Fruit fly (Drosophila melanogaster): ENCODE data around the gene CG3437.
A peak's percentile ranks its signal among the peaks of the same experiment; 100 is the strongest.

The CG3437 gene

DNA sequence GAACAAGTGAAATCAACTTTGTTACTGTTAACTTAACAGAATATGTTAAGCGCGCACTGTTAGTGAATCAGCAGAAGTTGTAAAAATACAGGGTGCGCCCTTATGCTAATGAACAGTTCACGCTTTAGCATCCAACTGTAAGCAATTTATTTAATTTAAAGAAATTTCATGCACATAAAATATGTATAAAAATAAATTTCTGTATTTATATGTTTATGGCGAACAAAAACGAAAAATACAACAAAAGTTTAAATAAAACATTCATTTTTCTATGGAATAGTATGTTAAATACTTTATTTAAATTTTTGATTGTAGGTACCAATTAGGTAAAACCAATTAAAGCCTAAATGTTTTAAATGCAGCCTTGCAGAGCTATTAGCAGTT is 32.9 kb downstream of the CG3437 start (continued):
- peak; percentile 39 for TF ChIP-seq stwl (tag; optimal IDR thresholded peaks at IDR 0.05)
- TF ChIP-seq sc (optimal IDR thresholded peaks at IDR 0.05): no peak
- TF ChIP-seq sc (GFP tag; optimal IDR thresholded peaks at IDR 0.05): no peak
- TF ChIP-seq tgo (GFP tag; IDR thresholded peaks at IDR 0.05): no peak; the same call in 2 of the 3 replicates
- TF ChIP-seq eve (GFP tag; optimal IDR thresholded peaks at IDR 0.05): no peak
- peak; percentile 50 for TF ChIP-seq CG17829 (tag; optimal IDR thresholded peaks at IDR 0.05)
- peak; percentile 14 for TF ChIP-seq Deaf1 (tag; optimal IDR thresholded peaks at IDR 0.05)
- TF ChIP-seq Hmx (GFP tag; optimal IDR thresholded peaks at IDR 0.05): peak; percentile 1
- TF ChIP-seq CG12391 (tag; optimal IDR thresholded peaks at IDR 0.05): peak; percentile 56
- peak; percentile 27 for TF ChIP-seq CG7556 (GFP tag; optimal IDR thresholded peaks at IDR 0.05)
- no peak for TF ChIP-seq CG14860 (GFP tag; IDR thresholded peaks at IDR 0.05; ENCODE audit: partially characterized antibody)
- TF ChIP-seq pum (GFP tag; optimal IDR thresholded peaks at IDR 0.05): no peak
- TF ChIP-seq CG3407 (GFP tag; optimal IDR thresholded peaks at IDR 0.05): no peak
- no peak for TF ChIP-seq BEAF-32 (GFP tag; optimal IDR thresholded peaks at IDR 0.05)
- peak; percentile 42; the same call in 1 of the 2 replicates for TF ChIP-seq Atf6 (GFP tag; IDR thresholded peaks at IDR 0.05)
- no peak for TF ChIP-seq btn (GFP tag; optimal IDR thresholded peaks at IDR 0.05)
- no peak for TF ChIP-seq Opbp (GFP tag; IDR thresholded peaks at IDR 0.05; ENCODE audit: partially characterized antibody)
- peak; percentile 23 for TF ChIP-seq kah (GFP tag; optimal IDR thresholded peaks at IDR 0.05)
- peak; percentile 26 for TF ChIP-seq Sox102F (GFP tag; optimal IDR thresholded peaks at IDR 0.05)
- no peak for TF ChIP-seq CG17186 (GFP tag; optimal IDR thresholded peaks at IDR 0.05)
- peak; percentile 10 for TF ChIP-seq NfI (GFP tag; optimal IDR thresholded peaks at IDR 0.05)
- peak; percentile 16 for TF ChIP-seq Xbp1 (GFP tag; optimal IDR thresholded peaks at IDR 0.05)
- peak; percentile 1 for TF ChIP-seq nmo (GFP tag; optimal IDR thresholded peaks at IDR 0.05)
- no peak for TF ChIP-seq pan (optimal IDR thresholded peaks at IDR 0.05)
- peak in 1 of 2 experiments; percentile 53 for TF ChIP-seq pan (GFP tag; optimal IDR thresholded peaks at IDR 0.05 in 1 of 2, IDR thresholded peaks at IDR 0.05 in 1 of 2)
- TF ChIP-seq CG1529 (GFP tag; optimal IDR thresholded peaks at IDR 0.05): no peak
- TF ChIP-seq odd (GFP tag; optimal IDR thresholded peaks at IDR 0.05): peak; percentile 42
- TF ChIP-seq mirr (GFP tag; optimal IDR thresholded peaks at IDR 0.05): no peak
- TF ChIP-seq ewg (GFP tag; optimal IDR thresholded peaks at IDR 0.05): no peak
- TF ChIP-seq CG2120 (GFP tag; optimal IDR thresholded peaks at IDR 0.05): peak; percentile 46
- peak; percentile 66; the same call in 1 of the 2 replicates for TF ChIP-seq CG32532 (GFP tag; IDR thresholded peaks at IDR 0.05)
- no peak for TF ChIP-seq CG10321 (GFP tag; IDR thresholded peaks at IDR 0.05)
- TF ChIP-seq CG8359 (GFP tag; optimal IDR thresholded peaks at IDR 0.05; ENCODE audit: borderline replicate concordance): no peak
- peak; percentile 48 for TF ChIP-seq CG9727 (GFP tag; optimal IDR thresholded peaks at IDR 0.05)
- peak; percentile 17 for TF ChIP-seq CG4424 (GFP tag; optimal IDR thresholded peaks at IDR 0.05)
- TF ChIP-seq CG10543 (GFP tag; optimal IDR thresholded peaks at IDR 0.05): no peak
- no peak for TF ChIP-seq br (optimal IDR thresholded peaks at IDR 0.05)
- TF ChIP-seq stc (GFP tag; IDR thresholded peaks at IDR 0.05): 0 out of 2 replicates have a peak, but pooled peaks have one; percentile 11
- peak; percentile 59 for TF ChIP-seq Meics (GFP tag; optimal IDR thresholded peaks at IDR 0.05)
- TF ChIP-seq Hmr (GFP tag; optimal IDR thresholded peaks at IDR 0.05): peak; percentile 40
- TF ChIP-seq dmrt11E (tag; optimal IDR thresholded peaks at IDR 0.05): peak; percentile 27
- TF ChIP-seq CG18599 (GFP tag; optimal IDR thresholded peaks at IDR 0.05): peak; percentile 47
- peak; percentile 65 for TF ChIP-seq gem (tag; optimal IDR thresholded peaks at IDR 0.05)
- no peak for TF ChIP-seq ttk (GFP tag; IDR thresholded peaks at IDR 0.05)
- TF ChIP-seq kay (GFP tag; optimal IDR thresholded peaks at IDR 0.05): no peak
- no peak for TF ChIP-seq trh (GFP tag; optimal IDR thresholded peaks at IDR 0.05)
- peak; percentile 64 for TF ChIP-seq CG18262 (tag; optimal IDR thresholded peaks at IDR 0.05)
- TF ChIP-seq Dbx (GFP tag; IDR thresholded peaks at IDR 0.05): peak; percentile 24; the same call in 1 of the 3 replicates
- peak; percentile 23 for TF ChIP-seq scrt (GFP tag; optimal IDR thresholded peaks at IDR 0.05)
- no peak for TF ChIP-seq CG1647 (GFP tag; optimal IDR thresholded peaks at IDR 0.05)
